Fruit fly (Drosophila melanogaster) whole organism, embryonic: ENCODE data around the gene SecS.
A peak's percentile ranks its signal among the peaks of the same experiment; 100 is the strongest.

Experiments
- Atf6 ChIP-seq: fragments of 200-800 bp; sonication (Bioruptor generic); IDR thresholded peaks from 2 replicates; pipeline ENCODE4 v1.3.6; 2022; ENCODE audit warnings: missing biosample characterization, missing genetic modification characterization
- CG10979 ChIP-seq: fragments of 200-800 bp; sonication (Bioruptor generic); optimal IDR thresholded peaks from 2 replicates; lab custom pipeline; 2018; ENCODE audit warnings: missing biosample characterization, mild to moderate bottlenecking, missing genetic modification characterization, moderate library complexity
- CG11456 ChIP-seq: fragments of 200-800 bp; sonication (Bioruptor generic); IDR thresholded peaks from 3 replicates; pipeline ENCODE4 v1.3.6; 2022; ENCODE audit warnings: missing biosample characterization, missing genetic modification characterization
- CG12071 ChIP-seq: fragments of 200-800 bp; sonication (Bioruptor generic); optimal IDR thresholded peaks from 3 replicates; lab custom pipeline; 2018; ENCODE audit warnings: missing biosample characterization, mild to moderate bottlenecking, missing genetic modification characterization
- CG12391 ChIP-seq: fragments of 200-800 bp; sonication (Bioruptor generic); optimal IDR thresholded peaks from 3 replicates; lab custom pipeline; 2018; ENCODE audit warnings: missing biosample characterization, mild to moderate bottlenecking, missing genetic modification characterization, moderate library complexity
- CG15269 ChIP-seq: fragments of 200-800 bp; sonication (Bioruptor generic); optimal IDR thresholded peaks from 2 replicates; lab custom pipeline; 2018; ENCODE audit warnings: missing biosample characterization, mild to moderate bottlenecking, missing genetic modification characterization, moderate library complexity
- CG1529 ChIP-seq: fragments of 200-800 bp; sonication (Bioruptor generic); optimal IDR thresholded peaks from 3 replicates; lab custom pipeline; 2018; ENCODE audit warnings: missing biosample characterization, missing genetic modification characterization
- CG17359 ChIP-seq: fragments of 200-800 bp; sonication (Bioruptor generic); optimal IDR thresholded peaks from 3 replicates; lab custom pipeline; 2018; ENCODE audit warnings: missing biosample characterization, mild to moderate bottlenecking, missing genetic modification characterization, moderate library complexity
- CG18011 ChIP-seq: fragments of 200-800 bp; sonication (Bioruptor generic); optimal IDR thresholded peaks from 2 replicates; lab custom pipeline; 2017; ENCODE audit warnings: missing biosample characterization, missing genetic modification characterization, mild to moderate bottlenecking, moderate library complexity, missing genotype
- CG18262 ChIP-seq: fragments of 200-800 bp; optimal IDR thresholded peaks from 3 replicates; lab custom pipeline; 2019; ENCODE audit warnings: missing biosample characterization, mild to moderate bottlenecking, missing genetic modification characterization, moderate library complexity
- CG30403 ChIP-seq: fragments of 200-800 bp; sonication (Bioruptor generic); optimal IDR thresholded peaks from 3 replicates; lab custom pipeline; 2016; ENCODE audit warnings: missing biosample characterization, missing genetic modification characterization
- CG31441 ChIP-seq: fragments of 200-800 bp; sonication (Bioruptor generic); IDR thresholded peaks from 2 replicates; pipeline ENCODE4 v1.3.6; 2022; ENCODE audit warnings: missing biosample characterization, missing genetic modification characterization
- CG4730 ChIP-seq: fragments of 200-800 bp; sonication (Bioruptor generic); IDR thresholded peaks from 2 replicates; pipeline ENCODE4 v1.3.6; 2022; ENCODE audit warnings: missing biosample characterization, missing genetic modification characterization
- CG5953 ChIP-seq: fragments of 200-800 bp; sonication (Bioruptor generic); IDR thresholded peaks from 2 replicates; pipeline ENCODE4 v1.3.6; 2022; ENCODE audit warnings: missing biosample characterization, missing genetic modification characterization
- CG6272 ChIP-seq: fragments of 200-800 bp; sonication (Bioruptor generic); IDR thresholded peaks from 2 replicates; pipeline ENCODE4 v1.3.6; 2022; ENCODE audit warnings: missing biosample characterization, missing genetic modification characterization
- CG6689 ChIP-seq: fragments of 200-800 bp; sonication (Bioruptor generic); IDR thresholded peaks from 2 replicates; pipeline ENCODE4 v1.3.6; 2022; ENCODE audit warnings: missing biosample characterization, missing genetic modification characterization
- CG6854 ChIP-seq: fragments of 200-800 bp; sonication (Bioruptor generic); optimal IDR thresholded peaks from 3 replicates; lab custom pipeline; 2017; ENCODE audit warnings: missing biosample characterization, mild to moderate bottlenecking, missing genetic modification characterization
- CG7372 ChIP-seq: fragments of 200-800 bp; sonication (Bioruptor generic); IDR thresholded peaks from 2 replicates; pipeline ENCODE4 v1.3.6; 2022; ENCODE audit warnings: missing biosample characterization, missing genetic modification characterization
- CG8089 ChIP-seq: fragments of 200-800 bp; sonication (Bioruptor generic); optimal IDR thresholded peaks from 3 replicates; lab custom pipeline; 2016; ENCODE audit warnings: missing biosample characterization, missing genetic modification characterization
- CG9817 ChIP-seq: fragments of 200-800 bp; sonication (Bioruptor generic); optimal IDR thresholded peaks from 2 replicates; lab custom pipeline; 2018; ENCODE audit warnings: missing biosample characterization, mild to moderate bottlenecking, missing genetic modification characterization, moderate library complexity
- D ChIP-seq, 2 experiments: fragments of 200-800 bp in 1 of 2; fragments of >200 bp in 1 of 2; sonication (Bioruptor generic) in 1 of 2; optimal IDR thresholded peaks; 2 replicates in 1 of 2; 3 replicates in 1 of 2; lab custom pipeline; 2017; ENCODE audit warnings: mild to moderate bottlenecking in 1 of 2, missing biosample characterization in 1 of 2, missing genetic modification characterization in 1 of 2, missing genetic modification reagents in 1 of 2
- Dad ChIP-seq: fragments of 200-800 bp; sonication (Bioruptor generic); optimal IDR thresholded peaks from 3 replicates; lab custom pipeline; 2016; ENCODE audit warnings: missing biosample characterization, missing genetic modification characterization
- Doc3 ChIP-seq: fragments of 200-800 bp; sonication (Bioruptor generic); IDR thresholded peaks from 3 replicates; pipeline ENCODE4 v1.3.6; 2022; ENCODE audit warnings: missing biosample characterization, missing genetic modification characterization; ENCODE audit not compliant: partially characterized antibody
- Dp ChIP-seq: fragments of 200-800 bp; sonication (Bioruptor generic); optimal IDR thresholded peaks from 2 replicates; lab custom pipeline; 2018; ENCODE audit warnings: missing biosample characterization, mild to moderate bottlenecking, missing genetic modification characterization, moderate library complexity
- HLH3B ChIP-seq: fragments of 200-800 bp; sonication (Bioruptor generic); IDR thresholded peaks from 2 replicates; pipeline ENCODE4 v1.3.6; 2022; ENCODE audit warnings: missing biosample characterization, missing genetic modification characterization
- HmgZ ChIP-seq: fragments of 200-800 bp; sonication (Bioruptor generic); optimal IDR thresholded peaks from 2 replicates; lab custom pipeline; 2018; ENCODE audit warnings: missing biosample characterization, mild to moderate bottlenecking, missing genetic modification characterization
- Hr78 ChIP-seq, 2 experiments: fragments of 200-800 bp in 1 of 2; fragments of >200 bp in 1 of 2; sonication (Bioruptor generic) in 1 of 2; optimal IDR thresholded peaks; 2 replicates each; lab custom pipeline; 2017 to 2019; ENCODE audit warnings: missing biosample characterization in 2 of 2, missing genetic modification characterization in 2 of 2, mild to moderate bottlenecking in 1 of 2, moderate library complexity in 1 of 2
- MTF-1 ChIP-seq: fragments of 200-800 bp; sonication (Bioruptor generic); optimal IDR thresholded peaks from 2 replicates; lab custom pipeline; 2018; ENCODE audit warnings: missing biosample characterization, mild to moderate bottlenecking, missing genetic modification characterization, borderline replicate concordance
- Nf-YB ChIP-seq: fragments of 200-800 bp; sonication (Bioruptor generic); optimal IDR thresholded peaks from 3 replicates; lab custom pipeline; 2019; ENCODE audit warnings: missing biosample characterization, mild to moderate bottlenecking, missing genetic modification characterization, moderate library complexity
- Opbp ChIP-seq: fragments of 200-800 bp; sonication (Bioruptor generic); IDR thresholded peaks from 3 replicates; pipeline ENCODE4 v1.3.6; 2022; ENCODE audit warnings: missing biosample characterization, missing genetic modification characterization; ENCODE audit not compliant: partially characterized antibody
- TFAM ChIP-seq: fragments of 200-800 bp; sonication (Bioruptor generic); optimal IDR thresholded peaks from 2 replicates; lab custom pipeline; 2017; ENCODE audit warnings: missing biosample characterization, missing genetic modification characterization, inconsistent platforms
- ac ChIP-seq: fragments of 200-800 bp; sonication (Bioruptor generic); optimal IDR thresholded peaks from 3 replicates; lab custom pipeline; 2017; ENCODE audit warnings: missing biosample characterization, mild to moderate bottlenecking, missing genetic modification characterization
- crp ChIP-seq, 2 experiments: fragments of 200-800 bp; sonication (Bioruptor generic); optimal IDR thresholded peaks; 2 replicates in 1 of 2; 3 replicates in 1 of 2; lab custom pipeline; 2017; ENCODE audit warnings: missing biosample characterization in 2 of 2, missing genetic modification characterization in 2 of 2, mild to moderate bottlenecking in 1 of 2, moderate library complexity in 1 of 2
- ems ChIP-seq: fragments of 200-800 bp; sonication (Bioruptor generic); optimal IDR thresholded peaks from 3 replicates; lab custom pipeline; 2016; ENCODE audit warnings: missing biosample characterization, missing genetic modification characterization
- eve ChIP-seq, 2 experiments: fragments of >200 bp; optimal IDR thresholded peaks; 2 replicates each; lab custom pipeline; 2017; ENCODE audit warnings: missing biosample characterization in 2 of 2, missing genetic modification characterization in 2 of 2
- fd3F ChIP-seq: fragments of 200-800 bp; sonication (Bioruptor generic); optimal IDR thresholded peaks from 2 replicates; lab custom pipeline; 2018; ENCODE audit warnings: missing biosample characterization, mild to moderate bottlenecking, missing genetic modification characterization, moderate library complexity
- gfzf ChIP-seq: fragments of 200-800 bp; sonication (Bioruptor generic); optimal IDR thresholded peaks from 2 replicates; lab custom pipeline; 2016; ENCODE audit warnings: missing biosample characterization, mild to moderate bottlenecking, missing genetic modification characterization, moderate library complexity
- insv ChIP-seq, 2 experiments: fragments of 200-800 bp; sonication (Bioruptor generic); optimal IDR thresholded peaks; 3 replicates each; lab custom pipeline; 2016 to 2018; ENCODE audit warnings: missing biosample characterization in 2 of 2, missing genetic modification characterization in 2 of 2
- ken ChIP-seq: fragments of 200-800 bp; sonication (Bioruptor generic); IDR thresholded peaks from 3 replicates; pipeline ENCODE4 v1.3.6; 2022; ENCODE audit warnings: missing biosample characterization, missing genetic modification characterization
- luna ChIP-seq: fragments of 200-800 bp; sonication (Bioruptor generic); optimal IDR thresholded peaks from 2 replicates; lab custom pipeline; 2016; ENCODE audit warnings: missing biosample characterization, missing genetic modification characterization
- mam ChIP-seq: fragments of 200-800 bp; sonication (Bioruptor generic); optimal IDR thresholded peaks from 3 replicates; lab custom pipeline; 2016; ENCODE audit warnings: missing biosample characterization, missing genetic modification characterization
- pho ChIP-seq: fragments of 200-800 bp; sonication (Bioruptor generic); optimal IDR thresholded peaks from 2 replicates; lab custom pipeline; 2016; ENCODE audit warnings: missing biosample characterization, missing genetic modification characterization
- phol ChIP-seq: fragments of 200-800 bp; sonication (Bioruptor generic); optimal IDR thresholded peaks from 3 replicates; lab custom pipeline; 2018; ENCODE audit warnings: missing biosample characterization, mild to moderate bottlenecking, missing genetic modification characterization, moderate library complexity
- psq ChIP-seq: fragments of 200-800 bp; sonication (Bioruptor generic); optimal IDR thresholded peaks from 2 replicates; lab custom pipeline; 2017; ENCODE audit warnings: missing biosample characterization, missing genetic modification characterization
- rib ChIP-seq: fragments of 200-800 bp; sonication (Bioruptor generic); IDR thresholded peaks from 2 replicates; pipeline ENCODE4 v1.3.6; 2022; ENCODE audit warnings: missing biosample characterization, missing genetic modification characterization
- sens ChIP-seq: fragments of 200-800 bp; sonication (Bioruptor generic); peaks from one replicate; lab custom pipeline; 2016; ENCODE audit warnings: missing biosample characterization, missing genetic modification characterization
- sima ChIP-seq: fragments of 200-800 bp; sonication (Bioruptor generic); optimal IDR thresholded peaks from 2 replicates; lab custom pipeline; 2016; ENCODE audit warnings: missing biosample characterization, missing genetic modification characterization
- tgo ChIP-seq: fragments of 200-800 bp; sonication (Bioruptor generic); IDR thresholded peaks from 3 replicates; pipeline ENCODE4 v1.3.6; 2022; ENCODE audit warnings: missing biosample characterization, missing genetic modification characterization
- tx ChIP-seq: fragments of 200-800 bp; sonication (Bioruptor generic); optimal IDR thresholded peaks from 2 replicates; lab custom pipeline; 2016; ENCODE audit warnings: missing biosample characterization, missing genetic modification characterization

Gene SecS

DNA sequence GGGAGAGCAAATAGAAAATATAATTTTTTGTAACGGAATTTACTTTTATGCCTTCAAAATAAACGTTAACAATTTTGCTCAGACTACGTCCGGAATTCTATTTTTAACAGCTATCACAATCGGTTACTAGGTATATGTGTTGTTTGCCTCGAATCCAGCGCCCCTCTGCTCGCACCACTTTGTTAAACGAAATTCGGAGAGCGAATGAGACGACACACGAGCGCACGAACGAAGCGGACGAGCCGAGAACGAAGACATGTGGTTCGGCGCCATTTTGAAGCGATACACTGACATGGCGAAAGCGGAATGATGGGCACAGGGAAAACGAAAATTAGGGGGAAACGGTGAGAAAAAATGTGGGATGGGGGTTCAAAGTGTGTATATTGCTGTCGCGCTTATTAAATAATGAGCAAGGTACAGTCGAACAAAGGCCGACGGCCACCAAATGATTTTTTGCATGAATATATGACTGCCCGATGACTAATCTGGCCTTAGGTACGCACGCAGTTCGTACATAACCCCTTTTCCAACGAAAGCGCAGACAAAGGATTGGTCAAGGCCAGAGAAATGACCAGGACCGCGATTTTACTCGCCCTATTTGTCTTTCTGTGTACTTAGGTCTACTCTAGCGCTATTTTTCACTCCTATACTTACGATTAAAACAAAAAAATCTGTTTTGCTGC, 731 bp upstream of the SecS start (continued):
- TF ChIP-seq TFAM, result no peak
- no peak for TF ChIP-seq eve (GFP tag; optimal IDR thresholded peaks at IDR 0.05; lab: Kevin White, UChicago)
- no peak for TF ChIP-seq CG9817 (tag; lab: Kevin White, UChicago)
- no peak for TF ChIP-seq insv (GFP tag; optimal IDR thresholded peaks at IDR 0.05; lab: Kevin White, UChicago)
- peak; percentile 65 for TF ChIP-seq D (optimal IDR thresholded peaks at IDR 0.05; lab: Kevin White, UChicago)
- no peak for TF ChIP-seq D (GFP tag; optimal IDR thresholded peaks at IDR 0.05; lab: Kevin White, UChicago)
- no peak for TF ChIP-seq Opbp
- no peak for TF ChIP-seq mam (GFP tag; lab: Kevin White, UChicago)
- no peak for TF ChIP-seq CG8089 (GFP tag; lab: Kevin White, UChicago)
- TF ChIP-seq CG17359, result no peak
- peak; percentile 21 for TF ChIP-seq MTF-1
- TF ChIP-seq Nf-YB (GFP tag; lab: Kevin White, UChicago), result peak; percentile 1
- TF ChIP-seq CG1529 (GFP tag; lab: Kevin White, UChicago), result no peak
- no peak for TF ChIP-seq CG12071 (GFP tag; lab: Kevin White, UChicago)
- no peak for TF ChIP-seq rib (GFP tag; lab: Robert Waterston, UW)
- peak; percentile 71 for TF ChIP-seq sens (GFP tag; lab: Kevin White, UChicago)
- peak; percentile 13 for TF ChIP-seq luna (GFP tag; lab: Kevin White, UChicago)
- peak; percentile 99 for TF ChIP-seq phol (tag; lab: Kevin White, UChicago)
- TF ChIP-seq CG30403 (GFP tag; lab: Kevin White, UChicago), result no peak
- TF ChIP-seq Dp (GFP tag; lab: Kevin White, UChicago), result no peak
- TF ChIP-seq fd3F (GFP tag; lab: Kevin White, UChicago), result no peak
- no peak for TF ChIP-seq Dad
- no peak for TF ChIP-seq CG6272 (GFP tag; lab: Robert Waterston, UW)
- TF ChIP-seq CG7372, result no peak
- TF ChIP-seq CG12391, result peak; percentile 22
- no peak for TF ChIP-seq CG31441 (GFP tag; lab: Robert Waterston, UW)
- TF ChIP-seq CG4730 (GFP tag; lab: Robert Waterston, UW), result no peak
- no peak for TF ChIP-seq gfzf (GFP tag; lab: Kevin White, UChicago)
- TF ChIP-seq HLH3B (GFP tag; lab: Robert Waterston, UW), result no peak
- no peak for TF ChIP-seq CG6854 (GFP tag; lab: Kevin White, UChicago)
- TF ChIP-seq CG6689 (GFP tag; lab: Robert Waterston, UW), result no peak
- peak; percentile 32 for TF ChIP-seq HmgZ
- TF ChIP-seq ac (GFP tag; lab: Kevin White, UChicago), result no peak
- TF ChIP-seq sima (GFP tag; lab: Kevin White, UChicago), result no peak
- TF ChIP-seq CG18011 (GFP tag; lab: Kevin White, UChicago), result no peak
- TF ChIP-seq Doc3, result no peak
- TF ChIP-seq tx (GFP tag; lab: Kevin White, UChicago), result no peak
- no peak for TF ChIP-seq ken (GFP tag; lab: Robert Waterston, UW)
- TF ChIP-seq crp (GFP tag; optimal IDR thresholded peaks at IDR 0.05; lab: Kevin White, UChicago), result no peak
- TF ChIP-seq tgo, result no peak
- no peak for TF ChIP-seq CG18262 (tag; lab: Kevin White, UChicago)
- no peak for TF ChIP-seq CG10979 (tag; lab: Kevin White, UChicago)
- TF ChIP-seq CG15269 (tag; lab: Kevin White, UChicago), result no peak
- TF ChIP-seq pho (GFP tag; lab: Kevin White, UChicago), result no peak
- no peak for TF ChIP-seq CG11456 (GFP tag; lab: Robert Waterston, UW)
- peak in 1 of 2 experiments; percentile 52 for TF ChIP-seq Hr78 (GFP tag; optimal IDR thresholded peaks at IDR 0.05; lab: Kevin White, UChicago)
- TF ChIP-seq ems, result no peak
- peak; percentile 95 for TF ChIP-seq psq
- TF ChIP-seq CG5953, result no peak
- TF ChIP-seq Atf6 (GFP tag; lab: Robert Waterston, UW), result no peak
